Fruit fly (Drosophila melanogaster) whole organism, prepupa: Measurements from ENCODE around the gene HUWE1.

Experiments
- Blimp-1 ChIP-seq: fragments of 200-800 bp; sonication (Bioruptor generic); optimal IDR thresholded peaks from 3 replicates; lab custom pipeline; 2017; ENCODE audit warnings: missing biosample characterization, missing genetic modification characterization, mild to moderate bottlenecking, moderate library complexity, missing genetic modification reagents
- CG10631 ChIP-seq: fragments of 200-800 bp; sonication (Bioruptor generic); optimal IDR thresholded peaks from 2 replicates; lab custom pipeline; 2016; ENCODE audit warnings: missing biosample characterization, missing genetic modification characterization
- CG10669 ChIP-seq: fragments of 200-800 bp; sonication (Bioruptor generic); optimal IDR thresholded peaks from 3 replicates; lab custom pipeline; 2018; ENCODE audit warnings: missing biosample characterization, mild to moderate bottlenecking, missing genetic modification characterization, moderate library complexity
- CG16779 ChIP-seq: fragments of 200-800 bp; sonication (Bioruptor generic); optimal IDR thresholded peaks from 3 replicates; lab custom pipeline; 2017; ENCODE audit warnings: missing biosample characterization, mild to moderate bottlenecking, missing genetic modification characterization
- CG3032 ChIP-seq: fragments of 200-800 bp; optimal IDR thresholded peaks from 2 replicates; lab custom pipeline; 2019; ENCODE audit warnings: missing biosample characterization, mild to moderate bottlenecking, missing genetic modification characterization, moderate library complexity
- CG31627 ChIP-seq: fragments of 200-800 bp; sonication (Bioruptor generic); optimal IDR thresholded peaks from 3 replicates; lab custom pipeline; 2016; ENCODE audit warnings: missing biosample characterization, missing genetic modification characterization
- CG3919 ChIP-seq: fragments of 200-800 bp; sonication (Bioruptor generic); optimal IDR thresholded peaks from 3 replicates; lab custom pipeline; 2016; ENCODE audit warnings: missing biosample characterization, missing genetic modification characterization
- CG4318 ChIP-seq: fragments of 200-800 bp; sonication (Bioruptor generic); optimal IDR thresholded peaks from 3 replicates; lab custom pipeline; 2017; ENCODE audit warnings: missing biosample characterization, mild to moderate bottlenecking, missing genetic modification characterization
- CG6163 ChIP-seq: fragments of 200-800 bp; sonication (Bioruptor generic); IDR thresholded peaks from 3 replicates; pipeline ENCODE4 v1.3.6; 2022; ENCODE audit warnings: missing biosample characterization, missing genetic modification characterization
- CG6276 ChIP-seq: fragments of 200-800 bp; sonication (Bioruptor generic); optimal IDR thresholded peaks from 2 replicates; lab custom pipeline; 2017; ENCODE audit warnings: missing biosample characterization, mild to moderate bottlenecking, missing genetic modification characterization
- CG6792 ChIP-seq: fragments of 200-800 bp; sonication (Bioruptor generic); optimal IDR thresholded peaks from 3 replicates; lab custom pipeline; 2016; ENCODE audit warnings: missing biosample characterization, missing genetic modification characterization
- CG6808 ChIP-seq: fragments of 200-800 bp; sonication (Bioruptor generic); optimal IDR thresholded peaks from 3 replicates; lab custom pipeline; 2017; ENCODE audit warnings: missing biosample characterization, missing genetic modification characterization, mild to moderate bottlenecking, moderate library complexity, missing genetic modification reagents
- CG7368 ChIP-seq: fragments of 200-800 bp; sonication (Bioruptor generic); optimal IDR thresholded peaks from 3 replicates; lab custom pipeline; 2016; ENCODE audit warnings: missing biosample characterization, missing genetic modification characterization
- CG8632 ChIP-seq: fragments of 200-800 bp; sonication (Bioruptor generic); optimal IDR thresholded peaks from 3 replicates; lab custom pipeline; 2016; ENCODE audit warnings: missing biosample characterization, missing genetic modification characterization
- Eip75B ChIP-seq: fragments of 200-800 bp; sonication (Bioruptor generic); optimal IDR thresholded peaks from 3 replicates; lab custom pipeline; 2016; ENCODE audit warnings: missing biosample characterization, missing genetic modification characterization
- Eip78C ChIP-seq: fragments of 200-800 bp; sonication (Bioruptor generic); peaks from one replicate; lab custom pipeline; 2016; ENCODE audit warnings: missing biosample characterization, missing genetic modification characterization
- Ets21C ChIP-seq: fragments of 200-800 bp; sonication (Bioruptor generic); optimal IDR thresholded peaks from 3 replicates; lab custom pipeline; 2016; ENCODE audit warnings: missing biosample characterization, missing genetic modification characterization
- Ets96B ChIP-seq: fragments of 200-800 bp; optimal IDR thresholded peaks from 2 replicates; lab custom pipeline; 2019; ENCODE audit warnings: missing biosample characterization, mild to moderate bottlenecking, missing genetic modification characterization, moderate library complexity
- Gug ChIP-seq: fragments of 200-800 bp; sonication (Bioruptor generic); IDR thresholded peaks from 2 replicates; pipeline ENCODE4 v1.3.6; 2022; ENCODE audit warnings: missing biosample characterization, missing genetic modification characterization
- Hr39 ChIP-seq: fragments of 200-800 bp; sonication (Bioruptor generic); optimal IDR thresholded peaks from 2 replicates; lab custom pipeline; 2016; ENCODE audit warnings: missing biosample characterization, missing genetic modification characterization
- Hr4 ChIP-seq: fragments of 200-800 bp; sonication (Bioruptor generic); optimal IDR thresholded peaks from 3 replicates; lab custom pipeline; 2016; ENCODE audit warnings: missing biosample characterization, missing genetic modification characterization
- Met ChIP-seq: fragments of 200-800 bp; sonication (Bioruptor generic); optimal IDR thresholded peaks from 3 replicates; lab custom pipeline; 2016; ENCODE audit warnings: missing biosample characterization, missing genetic modification characterization
- OdsH ChIP-seq: fragments of 200-800 bp; sonication (Bioruptor generic); optimal IDR thresholded peaks from 3 replicates; lab custom pipeline; 2016; ENCODE audit warnings: missing biosample characterization, missing genetic modification characterization
- Smox ChIP-seq: fragments of 200-800 bp; sonication (Bioruptor generic); optimal IDR thresholded peaks from 3 replicates; lab custom pipeline; 2016; ENCODE audit warnings: missing biosample characterization, missing genetic modification characterization
- Sox102F ChIP-seq: fragments of 200-800 bp; sonication (Bioruptor generic); optimal IDR thresholded peaks from 2 replicates; lab custom pipeline; 2016; ENCODE audit warnings: missing biosample characterization, mild to moderate bottlenecking, missing genetic modification characterization
- Sox14 ChIP-seq: fragments of 200-800 bp; sonication (Bioruptor generic); optimal IDR thresholded peaks from 3 replicates; lab custom pipeline; 2016; ENCODE audit warnings: missing biosample characterization, missing genetic modification characterization
- Sox15 ChIP-seq: fragments of 200-800 bp; sonication (Bioruptor generic); optimal IDR thresholded peaks from 3 replicates; lab custom pipeline; 2016; ENCODE audit warnings: missing biosample characterization, missing genetic modification characterization
- achi ChIP-seq: fragments of 200-800 bp; sonication (Bioruptor generic); optimal IDR thresholded peaks from 3 replicates; lab custom pipeline; 2016; ENCODE audit warnings: missing biosample characterization, missing genetic modification characterization
- dac ChIP-seq: fragments of 200-800 bp; sonication (Bioruptor generic); optimal IDR thresholded peaks from 2 replicates; lab custom pipeline; 2017; ENCODE audit warnings: missing biosample characterization, mild to moderate bottlenecking, missing genetic modification characterization
- esn ChIP-seq: fragments of 200-800 bp; sonication (Bioruptor generic); optimal IDR thresholded peaks from 2 replicates; lab custom pipeline; 2016; ENCODE audit warnings: missing biosample characterization, mild to moderate bottlenecking, missing genetic modification characterization, moderate library complexity
- fd59A ChIP-seq: fragments of 200-800 bp; sonication (Bioruptor generic); optimal IDR thresholded peaks from 2 replicates; lab custom pipeline; 2017; ENCODE audit warnings: missing biosample characterization, mild to moderate bottlenecking, missing genetic modification characterization, missing genetic modification reagents
- lz ChIP-seq: fragments of 200-800 bp; sonication (Bioruptor generic); optimal IDR thresholded peaks from 3 replicates; lab custom pipeline; 2016; ENCODE audit warnings: missing biosample characterization, missing genetic modification characterization
- net ChIP-seq: fragments of 200-800 bp; sonication (Bioruptor generic); optimal IDR thresholded peaks from 3 replicates; lab custom pipeline; 2016; ENCODE audit warnings: missing biosample characterization, missing genetic modification characterization
- pdm3 ChIP-seq: fragments of 200-800 bp; sonication (Bioruptor generic); optimal IDR thresholded peaks from 3 replicates; lab custom pipeline; 2016; ENCODE audit warnings: missing biosample characterization, missing genetic modification characterization
- salr ChIP-seq, 2 experiments: fragments of 200-800 bp; sonication (Bioruptor generic); optimal IDR thresholded peaks; 3 replicates each; lab custom pipeline; 2016 to 2018; ENCODE audit warnings: missing biosample characterization in 2 of 2, missing genetic modification characterization in 2 of 2, mild to moderate bottlenecking in 1 of 2
- spab ChIP-seq: fragments of 200-800 bp; sonication (Bioruptor generic); optimal IDR thresholded peaks from 2 replicates; lab custom pipeline; 2017; ENCODE audit warnings: missing biosample characterization, mild to moderate bottlenecking, missing genetic modification characterization, missing genetic modification reagents
- svp ChIP-seq: fragments of 200-800 bp; sonication (Bioruptor generic); peaks from one replicate; lab custom pipeline; 2016; ENCODE audit warnings: missing biosample characterization, missing genetic modification characterization
- vri ChIP-seq: fragments of 200-800 bp; sonication (Bioruptor generic); optimal IDR thresholded peaks from 3 replicates; lab custom pipeline; 2016; ENCODE audit warnings: missing biosample characterization, mild to moderate bottlenecking, missing genetic modification characterization

Gene HUWE1

dm6 chrX:15675294-15675693 lies 37.1 kb upstream of the HUWE1 start, which contains the start of gene CG12708 (continued):
- no peak for TF ChIP-seq CG7368 (GFP tag; lab: Kevin White, UChicago)
- no peak for TF ChIP-seq CG4318 (GFP tag; lab: Kevin White, UChicago)
- peak; percentile 72 for TF ChIP-seq svp (GFP tag; lab: Kevin White, UChicago)
- no peak for TF ChIP-seq spab (GFP tag; lab: Kevin White, UChicago)
- TF ChIP-seq salr (GFP tag; optimal IDR thresholded peaks at IDR 0.05; lab: Kevin White, UChicago) = no peak
- no peak for TF ChIP-seq fd59A
- TF ChIP-seq Ets96B (tag; lab: Kevin White, UChicago) = no peak
- TF ChIP-seq Sox15 (GFP tag; lab: Kevin White, UChicago) = no peak
- TF ChIP-seq CG10669 (GFP tag; lab: Kevin White, UChicago) = no peak
- TF ChIP-seq dac (GFP tag; lab: Kevin White, UChicago) = no peak
- TF ChIP-seq net (GFP tag; lab: Kevin White, UChicago) = peak; percentile 37
- peak; percentile 60; the same call in 2 of the 3 replicates for TF ChIP-seq CG6163 (GFP tag; lab: Robert Waterston, UW)
- no peak for TF ChIP-seq Ets21C (GFP tag; lab: Kevin White, UChicago)
- TF ChIP-seq CG3032 = no peak
- TF ChIP-seq vri (GFP tag; lab: Kevin White, UChicago) = peak; percentile 41
- peak; percentile 73 for TF ChIP-seq Eip78C (GFP tag; lab: Kevin White, UChicago)
- TF ChIP-seq CG10631 (GFP tag; lab: Kevin White, UChicago) = no peak
- peak; percentile 19 for TF ChIP-seq Smox (GFP tag; lab: Kevin White, UChicago)
- TF ChIP-seq Blimp-1 (GFP tag; lab: Kevin White, UChicago) = no peak
- no peak for TF ChIP-seq CG6792 (GFP tag; lab: Kevin White, UChicago)
- no peak for TF ChIP-seq achi (GFP tag; lab: Kevin White, UChicago)
- no peak for TF ChIP-seq CG31627
- no peak for TF ChIP-seq Gug
- peak; percentile 18 for TF ChIP-seq CG3919 (GFP tag; lab: Kevin White, UChicago)
- TF ChIP-seq, all 60 proteins: peak for 22

- no peak for TF ChIP-seq CG6792 (GFP tag; lab: Kevin White, UChicago)
- no peak for TF ChIP-seq achi (GFP tag; lab: Kevin White, UChicago)
- TF ChIP-seq CG8632 = no peak
- TF ChIP-seq esn (GFP tag; lab: Kevin White, UChicago) = no peak
These were observed 28.0 kb upstream of the HUWE1 start for dm6 chrX:15684419-15684818.

- TF ChIP-seq CG3032 (no peak), OdsH (GFP tag; lab: Kevin White, UChicago) (no peak), fd59A (no peak), CG6808 (GFP tag; lab: Kevin White, UChicago) (no peak), Hr4 (GFP tag; lab: Kevin White, UChicago) (no peak), Hr39 (GFP tag; lab: Kevin White, UChicago) (no peak), CG16779 (tag; lab: Kevin White, UChicago) (no peak), Eip75B (GFP tag; lab: Kevin White, UChicago) (no peak)
- TF ChIP-seq, all 60 proteins: peak for 0
These were observed 23.7 kb upstream of the HUWE1 start, which contains the start of gene CG15599 for dm6 chrX:15688757-15689156. Gene CG15599 (minus strand): TSS chrX:15688857.

- TF ChIP-seq svp (GFP tag; lab: Kevin White, UChicago) = peak; percentile 58
- TF ChIP-seq esn (GFP tag; lab: Kevin White, UChicago) = peak; percentile 6
- peak; percentile 28 for TF ChIP-seq pdm3 (GFP tag; lab: Kevin White, UChicago)
- peak; percentile 13 for TF ChIP-seq Met
- TF ChIP-seq Sox102F = no peak
- TF ChIP-seq Hr39 (GFP tag; lab: Kevin White, UChicago) = peak; percentile 19
- peak; percentile 8 for TF ChIP-seq lz (GFP tag; lab: Kevin White, UChicago)
- peak; percentile 6 for TF ChIP-seq CG31627
- no peak for TF ChIP-seq CG6276
- TF ChIP-seq Sox14 (GFP tag; lab: Kevin White, UChicago) = no peak
These were observed 15.4 kb upstream of the HUWE1 start, which contains the start of gene CG8128 for dm6 chrX:15696854-15697540. Gene CG8128 (plus strand): TSS chrX:15697494.
